Worm (Caenorhabditis elegans): Measurements from ENCODE around the gene ctsa-1.1.
A peak's percentile ranks its signal among the peaks of the same experiment; 100 is the strongest.
"Not testable (repeated sequence)": the region's sequence is repeated elsewhere in the genome, so short reads cannot be mapped to it uniquely, and the experiment has no call there.

DNA sequence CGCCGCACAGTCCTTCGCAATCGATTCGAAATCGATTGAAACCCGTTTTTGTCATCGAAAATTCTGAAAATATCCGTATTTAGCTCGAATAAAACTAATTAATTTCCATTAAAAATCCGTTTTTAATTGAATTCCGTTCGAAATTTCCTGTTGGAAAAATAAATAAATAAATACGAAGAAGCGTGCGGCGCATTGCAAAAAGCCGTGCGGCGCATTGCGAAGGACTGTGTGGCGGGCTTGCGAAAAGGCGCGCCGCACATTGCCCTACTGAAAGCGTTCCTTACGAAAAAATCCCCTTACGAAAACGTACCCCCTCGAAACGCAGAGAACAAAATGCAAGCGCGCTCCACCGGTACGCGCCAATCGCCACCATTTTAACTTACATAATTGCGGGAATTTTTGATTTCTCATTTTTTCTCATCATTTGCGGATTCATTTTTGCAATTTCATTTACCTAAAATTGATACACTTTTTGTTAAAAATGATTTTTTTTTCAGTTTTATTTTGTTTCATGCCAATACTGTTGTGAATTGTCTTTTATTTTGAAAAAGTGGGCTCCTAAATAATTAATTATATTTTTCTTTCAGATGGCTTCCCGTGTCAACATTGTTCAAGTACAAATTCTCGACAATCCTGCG lies 35.8 kb upstream of the ctsa-1.1 start, which contains the start of gene unc-85:
- TF ChIP-seq daf-8 (GFP tag; IDR thresholded peaks at IDR 0.05); T20F7.1 (GFP tag; optimal IDR thresholded peaks at IDR 0.05): not testable (repeated sequence)
- TF ChIP-seq nhr-28 (tag; optimal IDR thresholded peaks at IDR 0.05) (peak; percentile 15), F37D6.2 (tag; optimal IDR thresholded peaks at IDR 0.05) (peak; percentile 49), mdl-1 (tag; optimal IDR thresholded peaks at IDR 0.05) (peak in 1 of 2 experiments; percentile 16)
